Fruit fly (Drosophila melanogaster): ENCODE data around the gene rdgA.

dm6 chrX:8888861-8889392 lies 17.9 kb upstream of the rdgA start:
- TF ChIP-seq Spps (tag; optimal IDR thresholded peaks at IDR 0.05) (no peak), vnd (GFP tag; IDR thresholded peaks at IDR 0.05; ENCODE audit: partially characterized antibody) (no peak), Doc3 (GFP tag; IDR thresholded peaks at IDR 0.05; ENCODE audit: partially characterized antibody) (no peak), luna (GFP tag; optimal IDR thresholded peaks at IDR 0.05) (no peak), CG3407 (GFP tag; optimal IDR thresholded peaks at IDR 0.05) (no peak)

Measured in whole organism, embryonic.